Worm (Caenorhabditis elegans): ENCODE measurements around the gene mdt-8.

- TF ChIP-seq ceh-31 (tag; optimal IDR thresholded peaks at IDR 0.05) (no peak), ahr-1 (tag; optimal IDR thresholded peaks at IDR 0.05) (no peak), ceh-19 (GFP tag; optimal IDR thresholded peaks at IDR 0.05) (no peak), ama-1 (optimal IDR thresholded peaks at IDR 0.05) (no peak), pha-2 (tag; optimal IDR thresholded peaks at IDR 0.05) (no peak)
Observed at ce11 chrII:11577397-11577796, 43.8 kb upstream of the mdt-8 start, which contains the start of gene pcs-1.

Data from whole organism, late embryonic.